Worm (Caenorhabditis elegans) whole organism, early embryonic: ENCODE data around the gene bed-2.

Experiments used
- ama-1 ChIP-seq: fragments of 150-350 bp; optimal IDR thresholded peaks from 2 replicates; lab custom pipeline; 2014
- ets-7 ChIP-seq: sonication (generic microtip); optimal IDR thresholded peaks from 2 replicates; lab custom pipeline; 2016; ENCODE audit warnings: missing genotype, missing genetic modification characterization, missing compliant biosample characterization
- hnd-1 ChIP-seq: sonication (generic microtip); optimal IDR thresholded peaks from 2 replicates; lab custom pipeline; 2016; ENCODE audit warnings: missing genetic modification characterization, missing compliant biosample characterization

DNA sequence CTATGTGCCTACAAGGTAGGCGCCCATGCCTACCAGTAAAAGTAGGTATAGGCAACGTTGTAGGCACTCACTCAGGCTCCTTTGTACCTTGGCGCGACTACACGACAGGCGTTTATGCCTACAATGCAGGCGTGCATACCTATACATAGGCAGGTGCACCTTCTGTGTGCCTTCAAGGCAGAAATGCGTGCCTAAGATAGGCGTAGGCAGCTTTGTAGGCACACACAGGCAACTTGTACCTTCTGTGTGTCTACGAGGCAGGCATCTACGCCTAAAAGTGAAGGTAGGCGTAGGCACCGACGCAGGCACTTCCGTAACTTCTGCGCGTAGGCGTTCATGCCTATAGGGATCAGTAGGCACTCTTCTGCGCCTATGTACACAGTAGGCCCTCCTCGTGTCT lies 35.0 kb upstream of the bed-2 start:
- TF ChIP-seq hnd-1 (tag; lab: Kevin White, UChicago) (no peak), ets-7 (no peak), ama-1 (lab: Kevin White, UChicago) (no peak)
